Worm (Caenorhabditis elegans): ENCODE measurements around the gene Y79H2A.3.

Gene Y79H2A.3

DNA sequence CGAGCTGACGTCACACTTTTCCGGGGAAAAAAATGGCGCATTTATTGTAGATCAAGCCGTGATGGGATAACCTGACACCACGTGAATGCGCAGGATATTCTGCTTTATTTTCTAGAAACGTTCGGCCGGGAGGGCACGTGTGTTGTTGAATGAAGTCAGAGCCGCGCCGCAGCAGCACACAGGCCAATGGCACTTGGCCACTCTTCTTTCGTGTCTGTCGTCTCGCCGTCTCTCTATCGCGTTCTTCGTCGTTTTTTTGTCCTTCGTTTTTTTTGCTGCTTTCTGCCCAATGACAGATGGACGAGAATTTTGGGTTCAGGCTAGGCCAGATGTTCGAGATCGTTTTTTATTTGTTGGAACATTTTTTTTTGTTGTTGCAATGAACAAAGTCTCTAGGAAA, 70.6 kb downstream of the Y79H2A.3 start:
- peak; percentile 13 for TF ChIP-seq elt-2 (tag; optimal IDR thresholded peaks at IDR 0.05)
- peak; percentile 2 for TF ChIP-seq nhr-25 (tag; optimal IDR thresholded peaks at IDR 0.05)
- TF ChIP-seq lin-39 (tag; optimal IDR thresholded peaks at IDR 0.05): peak; percentile 62
- peak; percentile 93 for TF ChIP-seq nfya-1 (tag; optimal IDR thresholded peaks at IDR 0.05; ENCODE audit: insufficient read depth)
- peak; percentile 39 for TF ChIP-seq snpc-4 (tag; optimal IDR thresholded peaks at IDR 0.05)
- peak; percentile 50 for TF ChIP-seq pha-4 (tag; optimal IDR thresholded peaks at IDR 0.05)
- no peak for TF ChIP-seq nhr-23 (tag; optimal IDR thresholded peaks at IDR 0.05)
- TF ChIP-seq nhr-43 (tag; optimal IDR thresholded peaks at IDR 0.05; ENCODE audit: poor library complexity, severe bottlenecking): no peak
- no peak for TF ChIP-seq nhr-77 (tag; optimal IDR thresholded peaks at IDR 0.05)
- TF ChIP-seq unc-39 (tag; optimal IDR thresholded peaks at IDR 0.05): no peak
- peak; percentile 76 for TF ChIP-seq hmg-11 (tag; optimal IDR thresholded peaks at IDR 0.05)
- peak; percentile 87 for TF ChIP-seq lin-15B (tag; optimal IDR thresholded peaks at IDR 0.05)

Measured in whole organism, L3 larva.